Worm (Caenorhabditis elegans) whole organism, young adult: ENCODE data around the gene C18D11.1.

Experiments
- Y67H2A.10 ChIP-seq: fragments of 200-800 bp; sonication (Bioruptor generic); conservative IDR thresholded peaks from 2 replicates; pipeline ENCODE4 v1.3.6; 2022; ENCODE audit warnings: missing genetic modification reagents, missing genetic modification characterization, missing compliant biosample characterization
- Y79H2A.3 ChIP-seq: fragments of 200-800 bp; sonication (Bioruptor generic); conservative IDR thresholded peaks from 2 replicates; pipeline ENCODE4 v1.3.6; 2022; ENCODE audit warnings: missing genetic modification reagents, missing genetic modification characterization, missing compliant biosample characterization
- ceh-100 ChIP-seq: fragments of 200-800 bp; sonication (Bioruptor generic); IDR thresholded peaks from 2 replicates; pipeline ENCODE4 v1.3.6; 2022; ENCODE audit warnings: missing genetic modification reagents, missing genetic modification characterization, missing compliant biosample characterization
- ceh-27 ChIP-seq: fragments of 200-800 bp; sonication (Bioruptor generic); optimal IDR thresholded peaks from 2 replicates; lab custom pipeline; 2018; ENCODE audit warnings: mild to moderate bottlenecking, missing genetic modification characterization, moderate library complexity, missing compliant biosample characterization
- ceh-40 ChIP-seq: fragments of 200-800 bp; sonication (Bioruptor generic); IDR thresholded peaks from 2 replicates; pipeline ENCODE4 v1.3.6; 2022; ENCODE audit warnings: missing genetic modification characterization, missing compliant biosample characterization
- efl-1 ChIP-seq: fragments of 150-350 bp; optimal IDR thresholded peaks from 2 replicates; lab custom pipeline; 2014; ENCODE audit warnings: missing biosample characterization, missing genetic modification reagents, missing genetic modification characterization
- ets-4 ChIP-seq: fragments of 200-800 bp; sonication (Bioruptor generic); optimal IDR thresholded peaks from 2 replicates; lab custom pipeline; 2018; ENCODE audit warnings: mild to moderate bottlenecking, missing genetic modification characterization, missing compliant biosample characterization
- hmg-1.2 ChIP-seq: fragments of 200-800 bp; sonication (Bioruptor generic); IDR thresholded peaks from 2 replicates; pipeline ENCODE4 v1.3.6; 2022; ENCODE audit warnings: missing genetic modification reagents, missing genetic modification characterization, missing compliant biosample characterization
- let-607 ChIP-seq, 2 experiments: fragments of 200-800 bp in 1 of 2; sonication (Bioruptor generic) in 1 of 2; sonication (generic microtip) in 1 of 2; optimal IDR thresholded peaks; 2 replicates each; lab custom pipeline; 2016 to 2018; ENCODE audit warnings: mild to moderate bottlenecking in 2 of 2, missing compliant biosample characterization in 2 of 2, missing genetic modification characterization in 2 of 2, moderate library complexity in 2 of 2, missing genotype in 1 of 2
- lin-54 ChIP-seq: fragments of 200-800 bp; sonication (Bioruptor generic); optimal IDR thresholded peaks from 2 replicates; lab custom pipeline; 2018; ENCODE audit warnings: mild to moderate bottlenecking, missing genetic modification characterization, missing compliant biosample characterization
- mxl-1 ChIP-seq: sonication (generic microtip); optimal IDR thresholded peaks from 2 replicates; lab custom pipeline; 2016; ENCODE audit warnings: missing genetic modification characterization, missing compliant biosample characterization
- unc-130 ChIP-seq: sonication (generic microtip); optimal IDR thresholded peaks from 2 replicates; lab custom pipeline; 2016; ENCODE audit warnings: missing genetic modification reagents, missing genetic modification characterization, missing compliant biosample characterization
- xnd-1 ChIP-seq: sonication (generic microtip); optimal IDR thresholded peaks from 2 replicates; lab custom pipeline; 2016; ENCODE audit warnings: missing genotype, missing genetic modification reagents, missing genetic modification characterization, missing compliant biosample characterization

DNA sequence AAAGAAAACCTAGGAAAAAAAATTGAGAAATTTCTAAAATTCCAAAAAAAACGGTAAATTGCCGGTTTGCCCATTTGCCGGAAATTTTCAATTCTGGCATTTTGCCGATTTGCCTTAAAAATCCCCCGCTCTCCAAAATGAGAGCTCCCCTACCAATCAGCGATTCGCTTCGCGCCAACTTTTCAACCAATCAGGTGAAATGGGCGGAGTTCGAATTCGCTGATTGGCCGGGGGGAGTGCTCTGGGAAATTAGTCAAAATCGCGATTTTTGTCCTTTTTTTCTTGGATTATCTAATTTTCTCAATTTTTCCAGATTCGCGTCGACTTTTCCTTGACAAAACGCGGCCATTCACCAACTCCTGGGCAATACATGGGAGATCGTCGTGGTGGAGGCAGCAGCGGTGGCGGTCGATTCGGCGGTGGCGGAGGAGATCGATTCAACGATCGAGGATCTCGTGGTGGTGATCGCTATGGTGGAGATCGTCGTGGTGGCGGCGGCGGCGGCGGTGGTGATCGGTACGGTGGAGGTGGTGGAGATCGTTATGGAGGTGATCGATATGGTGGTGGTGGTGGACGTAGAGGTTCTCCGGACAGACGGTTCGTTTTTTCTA is 13.3 kb downstream of the C18D11.1 start:
- no peak for TF ChIP-seq ets-4
- TF ChIP-seq ceh-27 (GFP tag; lab: Kevin White, UChicago), result no peak
- no peak for TF ChIP-seq unc-130
- TF ChIP-seq hmg-1.2, result no peak
- no peak for TF ChIP-seq let-607 (tag; optimal IDR thresholded peaks at IDR 0.05; lab: Kevin White, UChicago)
- TF ChIP-seq ceh-100 (GFP tag; lab: Robert Waterston, UW), result no peak
- no peak for TF ChIP-seq Y79H2A.3 (GFP tag; lab: Robert Waterston, UW)
- TF ChIP-seq ceh-40 (GFP tag; lab: Robert Waterston, UW), result no peak
- TF ChIP-seq efl-1, result no peak
- no peak for TF ChIP-seq lin-54 (GFP tag; lab: Kevin White, UChicago)
- TF ChIP-seq Y67H2A.10 (GFP tag; lab: Robert Waterston, UW), result no peak
- no peak for TF ChIP-seq xnd-1 (tag; lab: Kevin White, UChicago)
- TF ChIP-seq mxl-1 (tag; lab: Kevin White, UChicago), result no peak
